Fruit fly (Drosophila melanogaster): Measurements from ENCODE around the gene abo.

dm6 chr2L:10967257-10968008 lies 7.7 kb downstream of the abo start:
- no peak for TF ChIP-seq br (GFP tag; optimal IDR thresholded peaks at IDR 0.05)
- TF ChIP-seq Rel (GFP tag; optimal IDR thresholded peaks at IDR 0.05) = no peak
- peak; percentile 51 for TF ChIP-seq Rel (tag; optimal IDR thresholded peaks at IDR 0.05)
- peak; percentile 44 for TF ChIP-seq psq (GFP tag; optimal IDR thresholded peaks at IDR 0.05)
- TF ChIP-seq Myc (optimal IDR thresholded peaks at IDR 0.05) = no peak
- TF ChIP-seq fru (GFP tag; optimal IDR thresholded peaks at IDR 0.05) = peak; percentile 36
- peak; percentile 47 for TF ChIP-seq h (GFP tag; optimal IDR thresholded peaks at IDR 0.05)
- TF ChIP-seq CG32264 (GFP tag; optimal IDR thresholded peaks at IDR 0.05) = no peak
- no peak for TF ChIP-seq usp (GFP tag; optimal IDR thresholded peaks at IDR 0.05)
- TF ChIP-seq Dfd (GFP tag; optimal IDR thresholded peaks at IDR 0.05) = no peak
- no peak for TF ChIP-seq sage (GFP tag; optimal IDR thresholded peaks at IDR 0.05)
- TF ChIP-seq Mio (GFP tag; optimal IDR thresholded peaks at IDR 0.05) = no peak

All from whole organism, wandering third instar larva.